Worm (Caenorhabditis elegans) whole organism, late embryonic: ENCODE results near the gene lron-12.

Source experiments
- fkh-10 ChIP-seq: fragments of 150-350 bp; optimal IDR thresholded peaks from 2 replicates; lab custom pipeline; 2014; ENCODE audit warnings: missing biosample characterization, missing genetic modification reagents, missing genetic modification characterization
- unc-3 ChIP-seq, 2 experiments: fragments of 200-800 bp in 1 of 2; sonication (Bioruptor generic) in 1 of 2; sonication (generic microtip) in 1 of 2; conservative IDR thresholded peaks in 1 of 2; optimal IDR thresholded peaks in 1 of 2; 2 replicates each; pipeline versions ENCODE4 v1.3.6 to Lab custom; 2016 to 2022; ENCODE audit warnings: missing compliant biosample characterization in 2 of 2, missing genetic modification characterization in 2 of 2, missing genetic modification reagents in 1 of 2
- unc-42 ChIP-seq: sonication (generic microtip); optimal IDR thresholded peaks from 2 replicates; lab custom pipeline; 2016; ENCODE audit warnings: missing genotype, missing genetic modification characterization, missing compliant biosample characterization

ce11 chrIII:12160929-12161328 is 42.6 kb upstream of the lron-12 start:
- TF ChIP-seq fkh-10, result no peak
- TF ChIP-seq unc-42, result no peak
- TF ChIP-seq unc-3 (GFP tag; conservative IDR thresholded peaks at IDR 0.05; lab: Robert Waterston, UW), result no peak
- no peak for TF ChIP-seq unc-3 (tag; optimal IDR thresholded peaks at IDR 0.05; lab: Kevin White, UChicago)
